Worm (Caenorhabditis elegans): ENCODE results near the gene des-2.

des-2 gene

ce11 chrV:11421605-11422004 is at the start of gene des-2:
des-2 (minus strand) TSS chrV:11421705.
- no peak for TF ChIP-seq unc-62 (GFP tag; optimal IDR thresholded peaks at IDR 0.05)

- no peak for TF ChIP-seq unc-62 (GFP tag; optimal IDR thresholded peaks at IDR 0.05)
Observed at ce11 chrV:11470210-11470713, 48.8 kb upstream of the des-2 start, which contains the start of gene aat-6. aat-6 (minus strand) TSS chrV:11470663.

ce11 chrV:11462963-11463453 is 41.5 kb upstream of the des-2 start, which contains the start of gene zipt-16:
zipt-16 (plus strand) TSS chrV:11463013.
- no peak for TF ChIP-seq unc-62 (GFP tag; optimal IDR thresholded peaks at IDR 0.05)

- TF ChIP-seq unc-62 (GFP tag; optimal IDR thresholded peaks at IDR 0.05) = no peak
Observed at ce11 chrV:11459255-11459654, 37.8 kb upstream of the des-2 start, which contains the start of gene T11F9.1. T11F9.1 (plus strand) TSS chrV:11459555.

ce11 chrV:11454917-11455316 is 33.4 kb upstream of the des-2 start:
- no peak for TF ChIP-seq unc-62 (GFP tag; optimal IDR thresholded peaks at IDR 0.05)

- no peak for TF ChIP-seq unc-62 (GFP tag; optimal IDR thresholded peaks at IDR 0.05)
Observed at ce11 chrV:11450257-11450656, 28.8 kb upstream of the des-2 start, which contains the start of gene col-156. col-156 (minus strand) TSS chrV:11450357.

ce11 chrV:11449404-11449803 is 27.9 kb upstream of the des-2 start:
- no peak for TF ChIP-seq unc-62 (GFP tag; optimal IDR thresholded peaks at IDR 0.05)

ce11 chrV:11446297-11446696 is 24.8 kb upstream of the des-2 start, which contains the start of gene mig-17:
mig-17 (plus strand) TSS chrV:11446685.
- TF ChIP-seq unc-62 (GFP tag; optimal IDR thresholded peaks at IDR 0.05) = no peak

ce11 chrV:11445375-11445774 is 23.9 kb upstream of the des-2 start:
- TF ChIP-seq unc-62 (GFP tag; optimal IDR thresholded peaks at IDR 0.05) = no peak

- no peak for TF ChIP-seq unc-62 (GFP tag; optimal IDR thresholded peaks at IDR 0.05)
Observed at ce11 chrV:11443503-11443902, 22.0 kb upstream of the des-2 start, which contains the start of gene F57B7.2. F57B7.2 (minus strand) TSS chrV:11443603.

ce11 chrV:11439202-11439601 is 17.7 kb upstream of the des-2 start:
- no peak for TF ChIP-seq unc-62 (GFP tag; optimal IDR thresholded peaks at IDR 0.05)

- no peak for TF ChIP-seq unc-62 (GFP tag; optimal IDR thresholded peaks at IDR 0.05)
Observed at ce11 chrV:11438464-11438863, 17.0 kb upstream of the des-2 start, which contains the start of gene dmsr-1. dmsr-1 (plus strand) TSS chrV:11438764.

- no peak for TF ChIP-seq unc-62 (GFP tag; optimal IDR thresholded peaks at IDR 0.05)
Observed at ce11 chrV:11436407-11436806, 14.9 kb upstream of the des-2 start.

ce11 chrV:11435242-11435641 is 13.7 kb upstream of the des-2 start:
- no peak for TF ChIP-seq unc-62 (GFP tag; optimal IDR thresholded peaks at IDR 0.05)

ce11 chrV:11430823-11431222 is 9.3 kb upstream of the des-2 start:
- TF ChIP-seq unc-62 (GFP tag; optimal IDR thresholded peaks at IDR 0.05) = no peak

- TF ChIP-seq unc-62 (GFP tag; optimal IDR thresholded peaks at IDR 0.05) = no peak
Observed at ce11 chrV:11428728-11429127, 7.2 kb upstream of the des-2 start.

ce11 chrV:11424565-11424964 is 3.1 kb upstream of the des-2 start, which contains the start of gene T26H10.2:
T26H10.2 (minus strand) TSS chrV:11424665.
- no peak for TF ChIP-seq unc-62 (GFP tag; optimal IDR thresholded peaks at IDR 0.05)

- TF ChIP-seq unc-62 (GFP tag; optimal IDR thresholded peaks at IDR 0.05) = no peak
Observed at ce11 chrV:11415059-11415458, 6.4 kb downstream of the des-2 start, which contains the start of gene deg-3. deg-3 (minus strand) TSS chrV:11415159.
